Fruit fly (Drosophila melanogaster) whole organism, prepupa: ENCODE measurements around the gene CG7006.

Experiments
- Blimp-1 ChIP-seq: fragments of 200-800 bp; sonication (Bioruptor generic); optimal IDR thresholded peaks from 3 replicates; lab custom pipeline; 2017; ENCODE audit warnings: missing biosample characterization, missing genetic modification characterization, mild to moderate bottlenecking, moderate library complexity, missing genetic modification reagents
- CG10631 ChIP-seq: fragments of 200-800 bp; sonication (Bioruptor generic); optimal IDR thresholded peaks from 2 replicates; lab custom pipeline; 2016; ENCODE audit warnings: missing biosample characterization, missing genetic modification characterization
- CG10669 ChIP-seq: fragments of 200-800 bp; sonication (Bioruptor generic); optimal IDR thresholded peaks from 3 replicates; lab custom pipeline; 2018; ENCODE audit warnings: missing biosample characterization, mild to moderate bottlenecking, missing genetic modification characterization, moderate library complexity
- CG11294 ChIP-seq: fragments of 200-800 bp; sonication (Bioruptor generic); IDR thresholded peaks from 2 replicates; pipeline ENCODE4 v1.3.6; 2022; ENCODE audit warnings: missing biosample characterization, missing genetic modification characterization
- CG11762 ChIP-seq: fragments of 200-800 bp; sonication (Bioruptor generic); optimal IDR thresholded peaks from 3 replicates; lab custom pipeline; 2016; ENCODE audit warnings: missing biosample characterization, missing genetic modification characterization; ENCODE audit not compliant: insufficient read depth
- CG11902 ChIP-seq: fragments of 200-800 bp; sonication (Bioruptor generic); optimal IDR thresholded peaks from 3 replicates; lab custom pipeline; 2016; ENCODE audit warnings: missing biosample characterization, missing genetic modification characterization
- CG1621 ChIP-seq: fragments of 200-800 bp; sonication (Bioruptor generic); optimal IDR thresholded peaks from 3 replicates; lab custom pipeline; 2018; ENCODE audit warnings: missing biosample characterization, mild to moderate bottlenecking, missing genetic modification characterization
- CG16779 ChIP-seq: fragments of 200-800 bp; sonication (Bioruptor generic); optimal IDR thresholded peaks from 3 replicates; lab custom pipeline; 2017; ENCODE audit warnings: missing biosample characterization, mild to moderate bottlenecking, missing genetic modification characterization
- CG3032 ChIP-seq: fragments of 200-800 bp; optimal IDR thresholded peaks from 2 replicates; lab custom pipeline; 2019; ENCODE audit warnings: missing biosample characterization, mild to moderate bottlenecking, missing genetic modification characterization, moderate library complexity
- CG31627 ChIP-seq: fragments of 200-800 bp; sonication (Bioruptor generic); optimal IDR thresholded peaks from 3 replicates; lab custom pipeline; 2016; ENCODE audit warnings: missing biosample characterization, missing genetic modification characterization
- CG32006 ChIP-seq: fragments of 200-800 bp; sonication (Bioruptor generic); optimal IDR thresholded peaks from 3 replicates; lab custom pipeline; 2017; ENCODE audit warnings: missing biosample characterization, mild to moderate bottlenecking, missing genetic modification characterization
- CG34406 ChIP-seq: fragments of 200-800 bp; sonication (Bioruptor generic); optimal IDR thresholded peaks from 3 replicates; lab custom pipeline; 2016; ENCODE audit warnings: missing biosample characterization, missing genetic modification characterization
- CG4318 ChIP-seq: fragments of 200-800 bp; sonication (Bioruptor generic); optimal IDR thresholded peaks from 3 replicates; lab custom pipeline; 2017; ENCODE audit warnings: missing biosample characterization, mild to moderate bottlenecking, missing genetic modification characterization
- CG6276 ChIP-seq: fragments of 200-800 bp; sonication (Bioruptor generic); optimal IDR thresholded peaks from 2 replicates; lab custom pipeline; 2017; ENCODE audit warnings: missing biosample characterization, mild to moderate bottlenecking, missing genetic modification characterization
- CG6808 ChIP-seq: fragments of 200-800 bp; sonication (Bioruptor generic); optimal IDR thresholded peaks from 3 replicates; lab custom pipeline; 2017; ENCODE audit warnings: missing biosample characterization, missing genetic modification characterization, mild to moderate bottlenecking, moderate library complexity, missing genetic modification reagents
- CG6854 ChIP-seq: fragments of 200-800 bp; sonication (Bioruptor generic); optimal IDR thresholded peaks from 2 replicates; lab custom pipeline; 2017; ENCODE audit warnings: missing biosample characterization, mild to moderate bottlenecking, missing genetic modification characterization
- CG8119 ChIP-seq: fragments of 200-800 bp; sonication (Bioruptor generic); IDR thresholded peaks from 3 replicates; pipeline ENCODE4 v1.3.6; 2022; ENCODE audit warnings: missing biosample characterization, missing genetic modification characterization
- CG8319 ChIP-seq: fragments of 200-800 bp; sonication (Bioruptor generic); optimal IDR thresholded peaks from 3 replicates; lab custom pipeline; 2016; ENCODE audit warnings: missing biosample characterization, missing genetic modification characterization
- CG9139 ChIP-seq: fragments of 200-800 bp; sonication (Bioruptor generic); optimal IDR thresholded peaks from 3 replicates; lab custom pipeline; 2017; ENCODE audit warnings: missing biosample characterization, mild to moderate bottlenecking, missing genetic modification characterization
- Eip75B ChIP-seq: fragments of 200-800 bp; sonication (Bioruptor generic); optimal IDR thresholded peaks from 3 replicates; lab custom pipeline; 2016; ENCODE audit warnings: missing biosample characterization, missing genetic modification characterization
- Eip78C ChIP-seq: fragments of 200-800 bp; sonication (Bioruptor generic); peaks from one replicate; lab custom pipeline; 2016; ENCODE audit warnings: missing biosample characterization, missing genetic modification characterization
- Eip93F ChIP-seq: fragments of 200-800 bp; sonication (Bioruptor generic); optimal IDR thresholded peaks from 2 replicates; lab custom pipeline; 2016; ENCODE audit warnings: missing biosample characterization, mild to moderate bottlenecking, missing genetic modification characterization
- Ets21C ChIP-seq: fragments of 200-800 bp; sonication (Bioruptor generic); optimal IDR thresholded peaks from 3 replicates; lab custom pipeline; 2016; ENCODE audit warnings: missing biosample characterization, missing genetic modification characterization
- Ets96B ChIP-seq: fragments of 200-800 bp; optimal IDR thresholded peaks from 2 replicates; lab custom pipeline; 2019; ENCODE audit warnings: missing biosample characterization, mild to moderate bottlenecking, missing genetic modification characterization, moderate library complexity
- Hr38 ChIP-seq: sonication (Bioruptor generic); optimal IDR thresholded peaks from 2 replicates; lab custom pipeline; 2016; ENCODE audit warnings: missing biosample characterization, missing genetic modification characterization
- Hr4 ChIP-seq: fragments of 200-800 bp; sonication (Bioruptor generic); optimal IDR thresholded peaks from 3 replicates; lab custom pipeline; 2016; ENCODE audit warnings: missing biosample characterization, missing genetic modification characterization
- Lpt ChIP-seq: fragments of 200-800 bp; sonication (Bioruptor generic); optimal IDR thresholded peaks from 3 replicates; lab custom pipeline; 2016; ENCODE audit warnings: missing biosample characterization, missing genetic modification characterization
- Met ChIP-seq: fragments of 200-800 bp; sonication (Bioruptor generic); optimal IDR thresholded peaks from 3 replicates; lab custom pipeline; 2016; ENCODE audit warnings: missing biosample characterization, missing genetic modification characterization
- OdsH ChIP-seq: fragments of 200-800 bp; sonication (Bioruptor generic); optimal IDR thresholded peaks from 3 replicates; lab custom pipeline; 2016; ENCODE audit warnings: missing biosample characterization, missing genetic modification characterization
- Smox ChIP-seq: fragments of 200-800 bp; sonication (Bioruptor generic); optimal IDR thresholded peaks from 3 replicates; lab custom pipeline; 2016; ENCODE audit warnings: missing biosample characterization, missing genetic modification characterization
- Sox102F ChIP-seq: fragments of 200-800 bp; sonication (Bioruptor generic); optimal IDR thresholded peaks from 2 replicates; lab custom pipeline; 2016; ENCODE audit warnings: missing biosample characterization, mild to moderate bottlenecking, missing genetic modification characterization
- Sox14 ChIP-seq: fragments of 200-800 bp; sonication (Bioruptor generic); optimal IDR thresholded peaks from 3 replicates; lab custom pipeline; 2016; ENCODE audit warnings: missing biosample characterization, missing genetic modification characterization
- Sox15 ChIP-seq: fragments of 200-800 bp; sonication (Bioruptor generic); optimal IDR thresholded peaks from 3 replicates; lab custom pipeline; 2016; ENCODE audit warnings: missing biosample characterization, missing genetic modification characterization
- achi ChIP-seq: fragments of 200-800 bp; sonication (Bioruptor generic); optimal IDR thresholded peaks from 3 replicates; lab custom pipeline; 2016; ENCODE audit warnings: missing biosample characterization, missing genetic modification characterization
- acj6 ChIP-seq: fragments of 200-800 bp; sonication (Bioruptor generic); optimal IDR thresholded peaks from 3 replicates; lab custom pipeline; 2016; ENCODE audit warnings: missing biosample characterization, missing genetic modification characterization
- cyc ChIP-seq: fragments of 200-800 bp; sonication (Bioruptor generic); optimal IDR thresholded peaks from 3 replicates; lab custom pipeline; 2016; ENCODE audit warnings: missing biosample characterization, missing genetic modification characterization
- dac ChIP-seq: fragments of 200-800 bp; sonication (Bioruptor generic); optimal IDR thresholded peaks from 2 replicates; lab custom pipeline; 2017; ENCODE audit warnings: missing biosample characterization, mild to moderate bottlenecking, missing genetic modification characterization
- eg ChIP-seq: fragments of 200-800 bp; sonication (Bioruptor generic); IDR thresholded peaks from 3 replicates; pipeline ENCODE4 v1.3.6; 2022; ENCODE audit warnings: missing biosample characterization, missing genetic modification characterization
- esn ChIP-seq: fragments of 200-800 bp; sonication (Bioruptor generic); optimal IDR thresholded peaks from 2 replicates; lab custom pipeline; 2016; ENCODE audit warnings: missing biosample characterization, mild to moderate bottlenecking, missing genetic modification characterization, moderate library complexity
- fd59A ChIP-seq: fragments of 200-800 bp; sonication (Bioruptor generic); optimal IDR thresholded peaks from 2 replicates; lab custom pipeline; 2017; ENCODE audit warnings: missing biosample characterization, mild to moderate bottlenecking, missing genetic modification characterization, missing genetic modification reagents
- fd85E ChIP-seq: fragments of 200-800 bp; sonication (Bioruptor generic); optimal IDR thresholded peaks from 3 replicates; lab custom pipeline; 2016; ENCODE audit warnings: missing biosample characterization, missing genetic modification characterization
- fkh ChIP-seq: fragments of 200-800 bp; sonication (Bioruptor generic); optimal IDR thresholded peaks from 3 replicates; lab custom pipeline; 2017; ENCODE audit warnings: missing biosample characterization, mild to moderate bottlenecking, missing genetic modification characterization, moderate library complexity
- lz ChIP-seq: fragments of 200-800 bp; sonication (Bioruptor generic); optimal IDR thresholded peaks from 3 replicates; lab custom pipeline; 2016; ENCODE audit warnings: missing biosample characterization, missing genetic modification characterization
- net ChIP-seq: fragments of 200-800 bp; sonication (Bioruptor generic); optimal IDR thresholded peaks from 3 replicates; lab custom pipeline; 2016; ENCODE audit warnings: missing biosample characterization, missing genetic modification characterization
- pdm3 ChIP-seq: fragments of 200-800 bp; sonication (Bioruptor generic); optimal IDR thresholded peaks from 3 replicates; lab custom pipeline; 2016; ENCODE audit warnings: missing biosample characterization, missing genetic modification characterization
- salr ChIP-seq, 2 experiments: fragments of 200-800 bp; sonication (Bioruptor generic); optimal IDR thresholded peaks; 3 replicates each; lab custom pipeline; 2016 to 2018; ENCODE audit warnings: missing biosample characterization in 2 of 2, missing genetic modification characterization in 2 of 2, mild to moderate bottlenecking in 1 of 2
- ss ChIP-seq, 2 experiments: fragments of 200-800 bp; sonication (Bioruptor generic); optimal IDR thresholded peaks; 2 replicates in 1 of 2; 3 replicates in 1 of 2; lab custom pipeline; 2017 to 2018; ENCODE audit warnings: mild to moderate bottlenecking in 2 of 2, missing biosample characterization in 2 of 2, missing genetic modification characterization in 2 of 2, moderate library complexity in 1 of 2
- svp ChIP-seq: fragments of 200-800 bp; sonication (Bioruptor generic); peaks from one replicate; lab custom pipeline; 2016; ENCODE audit warnings: missing biosample characterization, missing genetic modification characterization
- topi ChIP-seq: fragments of 200-800 bp; sonication (Bioruptor generic); optimal IDR thresholded peaks from 3 replicates; lab custom pipeline; 2016; ENCODE audit warnings: missing biosample characterization, missing genetic modification characterization
- vri ChIP-seq: fragments of 200-800 bp; sonication (Bioruptor generic); optimal IDR thresholded peaks from 3 replicates; lab custom pipeline; 2016; ENCODE audit warnings: missing biosample characterization, mild to moderate bottlenecking, missing genetic modification characterization

Gene CG7006

dm6 chr3R:24890217-24890616 lies 39.8 kb downstream of the CG7006 start:
- no peak for TF ChIP-seq CG6276 (GFP tag; lab: Kevin White, UChicago)
- no peak for TF ChIP-seq CG3032 (tag; lab: Kevin White, UChicago)
- no peak for TF ChIP-seq esn
- TF ChIP-seq Lpt (GFP tag; lab: Kevin White, UChicago), result no peak
- TF ChIP-seq fkh, result no peak
- TF ChIP-seq cyc, result no peak
- TF ChIP-seq CG6808 (GFP tag; lab: Kevin White, UChicago), result no peak
- TF ChIP-seq net (GFP tag; lab: Kevin White, UChicago), result no peak
- no peak for TF ChIP-seq Ets21C (GFP tag; lab: Kevin White, UChicago)
- no peak for TF ChIP-seq vri (GFP tag; lab: Kevin White, UChicago)
- no peak for TF ChIP-seq ss (GFP tag; optimal IDR thresholded peaks at IDR 0.05; lab: Kevin White, UChicago)
- no peak for TF ChIP-seq fd85E
- no peak for TF ChIP-seq CG31627 (GFP tag; lab: Kevin White, UChicago)
- TF ChIP-seq svp (GFP tag; lab: Kevin White, UChicago), result no peak
- TF ChIP-seq CG11294 (GFP tag; lab: Robert Waterston, UW), result no peak
- TF ChIP-seq Blimp-1, result no peak

DNA sequence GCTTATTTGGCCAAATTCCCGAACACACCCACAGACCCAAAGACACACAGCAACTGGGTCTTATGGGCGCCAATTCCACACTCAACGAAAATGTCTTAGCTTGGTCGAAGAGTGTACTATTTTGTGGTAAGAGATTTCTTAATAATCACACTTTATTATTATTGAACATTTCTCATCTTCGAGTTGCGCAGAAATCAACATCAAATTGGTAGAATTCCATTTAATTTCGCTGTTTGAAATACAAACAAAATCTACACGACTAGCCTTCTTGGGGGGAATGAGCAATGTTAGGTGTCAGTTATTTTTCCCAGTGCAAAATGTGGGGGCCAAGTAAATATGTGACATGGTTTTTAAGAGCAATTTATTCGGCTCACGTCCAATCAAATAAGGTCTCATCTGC lies 40.5 kb downstream of the CG7006 start:
- TF ChIP-seq Sox15 (GFP tag; lab: Kevin White, UChicago) (no peak), Smox (GFP tag; lab: Kevin White, UChicago) (no peak), CG11294 (GFP tag; lab: Robert Waterston, UW) (no peak), Ets21C (GFP tag; lab: Kevin White, UChicago) (no peak), Eip93F (no peak), CG1621 (tag; lab: Kevin White, UChicago) (no peak), fd85E (no peak), CG32006 (GFP tag; lab: Kevin White, UChicago) (peak; percentile 71), Lpt (GFP tag; lab: Kevin White, UChicago) (no peak), dac (peak; percentile 37), acj6 (no peak), fd59A (GFP tag; lab: Kevin White, UChicago) (no peak), CG8119 (GFP tag; lab: Robert Waterston, UW) (peak; percentile 55; the same call in 2 of the 3 replicates), CG16779 (no peak), CG6854 (GFP tag; lab: Kevin White, UChicago) (no peak), ss (GFP tag; optimal IDR thresholded peaks at IDR 0.05; lab: Kevin White, UChicago) (no peak), OdsH (GFP tag; lab: Kevin White, UChicago) (peak; percentile 35), salr (GFP tag; optimal IDR thresholded peaks at IDR 0.05; lab: Kevin White, UChicago) (no peak), eg (GFP tag; lab: Robert Waterston, UW) (peak; percentile 29; the same call in 1 of the 3 replicates), Met (GFP tag; lab: Kevin White, UChicago) (no peak), CG3032 (tag; lab: Kevin White, UChicago) (no peak), Ets96B (no peak), Eip78C (GFP tag; lab: Kevin White, UChicago) (peak; percentile 69), Hr4 (GFP tag; lab: Kevin White, UChicago) (peak; percentile 59), CG8319 (no peak), CG31627 (GFP tag; lab: Kevin White, UChicago) (no peak), CG11762 (GFP tag; lab: Kevin White, UChicago) (no peak), CG10669 (GFP tag; lab: Kevin White, UChicago) (no peak), Eip75B (GFP tag; lab: Kevin White, UChicago) (no peak), topi (GFP tag; lab: Kevin White, UChicago) (no peak), svp (GFP tag; lab: Kevin White, UChicago) (peak; percentile 37), pdm3 (GFP tag; lab: Kevin White, UChicago) (peak; percentile 38), CG9139 (GFP tag; lab: Kevin White, UChicago) (no peak), CG11902 (GFP tag; lab: Kevin White, UChicago) (no peak), achi (GFP tag; lab: Kevin White, UChicago) (peak; percentile 5), CG6276 (GFP tag; lab: Kevin White, UChicago) (peak; percentile 38), cyc (no peak), lz (peak; percentile 5), Sox14 (GFP tag; lab: Kevin White, UChicago) (no peak), Hr38 (GFP tag; lab: Kevin White, UChicago) (no peak), CG34406 (GFP tag; lab: Kevin White, UChicago) (no peak), Sox102F (GFP tag; lab: Kevin White, UChicago) (no peak), vri (GFP tag; lab: Kevin White, UChicago) (no peak), CG10631 (GFP tag; lab: Kevin White, UChicago) (no peak), CG4318 (GFP tag; lab: Kevin White, UChicago) (peak; percentile 47)
